Fruit fly (Drosophila melanogaster) whole organism, embryonic: Measurements from ENCODE around the gene TTLL1A.
A peak's percentile ranks its signal among the peaks of the same experiment; 100 is the strongest.

Experiments
- Asciz ChIP-seq: fragments of 200-800 bp; sonication (Bioruptor generic); optimal IDR thresholded peaks from 2 replicates; lab custom pipeline; 2017; ENCODE audit warnings: missing biosample characterization, mild to moderate bottlenecking, missing genetic modification characterization, missing genetic modification reagents
- Atf-2 ChIP-seq: fragments of 200-800 bp; sonication (Bioruptor generic); optimal IDR thresholded peaks from 2 replicates; lab custom pipeline; 2016; ENCODE audit warnings: missing biosample characterization, missing genetic modification characterization
- B-H2 ChIP-seq: fragments of 200-800 bp; sonication (Bioruptor generic); optimal IDR thresholded peaks from 2 replicates; lab custom pipeline; 2018; ENCODE audit warnings: missing biosample characterization, mild to moderate bottlenecking, missing genetic modification characterization
- BtbVII ChIP-seq: fragments of 200-800 bp; sonication (Bioruptor generic); optimal IDR thresholded peaks from 3 replicates; lab custom pipeline; 2017; ENCODE audit warnings: missing biosample characterization, mild to moderate bottlenecking, missing genetic modification characterization
- C15 ChIP-seq: fragments of 200-800 bp; sonication (Bioruptor generic); IDR thresholded peaks from 3 replicates; pipeline ENCODE4 v1.3.6; 2022; ENCODE audit warnings: missing biosample characterization, missing genetic modification characterization
- CG1024 ChIP-seq: fragments of 200-800 bp; sonication (Bioruptor generic); IDR thresholded peaks from 2 replicates; pipeline ENCODE4 v1.3.6; 2022; ENCODE audit warnings: missing biosample characterization, missing genetic modification characterization
- CG11695 ChIP-seq: fragments of 200-800 bp; sonication (Bioruptor generic); IDR thresholded peaks from 3 replicates; pipeline ENCODE4 v1.3.6; 2022; ENCODE audit warnings: missing biosample characterization, missing genetic modification characterization
- CG12071 ChIP-seq: fragments of 200-800 bp; sonication (Bioruptor generic); optimal IDR thresholded peaks from 3 replicates; lab custom pipeline; 2018; ENCODE audit warnings: missing biosample characterization, mild to moderate bottlenecking, missing genetic modification characterization
- CG12219 ChIP-seq: fragments of 200-800 bp; sonication (Bioruptor generic); optimal IDR thresholded peaks from 3 replicates; lab custom pipeline; 2018; ENCODE audit warnings: missing biosample characterization, mild to moderate bottlenecking, missing genetic modification characterization
- CG13894 ChIP-seq: fragments of 200-800 bp; sonication (Bioruptor generic); optimal IDR thresholded peaks from 3 replicates; lab custom pipeline; 2018; ENCODE audit warnings: missing biosample characterization, mild to moderate bottlenecking, missing genetic modification characterization, moderate library complexity
- CG15073 ChIP-seq: fragments of 200-800 bp; sonication (Bioruptor generic); optimal IDR thresholded peaks from 2 replicates; lab custom pipeline; 2016; ENCODE audit warnings: missing biosample characterization, missing genetic modification characterization
- CG1529 ChIP-seq: fragments of 200-800 bp; sonication (Bioruptor generic); optimal IDR thresholded peaks from 3 replicates; lab custom pipeline; 2018; ENCODE audit warnings: missing biosample characterization, missing genetic modification characterization
- CG16815 ChIP-seq: fragments of 200-800 bp; sonication (Bioruptor generic); optimal IDR thresholded peaks from 3 replicates; lab custom pipeline; 2017; ENCODE audit warnings: missing biosample characterization, mild to moderate bottlenecking, missing genetic modification characterization
- CG17186 ChIP-seq: fragments of 200-800 bp; sonication (Bioruptor generic); optimal IDR thresholded peaks from 3 replicates; lab custom pipeline; 2017; ENCODE audit warnings: missing biosample characterization, missing genetic modification reagents, missing genetic modification characterization
- CG17328 ChIP-seq: fragments of 200-800 bp; sonication (Bioruptor generic); IDR thresholded peaks from 2 replicates; pipeline ENCODE4 v1.3.6; 2022; ENCODE audit warnings: missing biosample characterization, missing genetic modification characterization
- CG17912 ChIP-seq: fragments of 200-800 bp; sonication (Bioruptor generic); optimal IDR thresholded peaks from 2 replicates; lab custom pipeline; 2018; ENCODE audit warnings: missing biosample characterization, mild to moderate bottlenecking, missing genetic modification characterization
- CG18011 ChIP-seq: fragments of 200-800 bp; sonication (Bioruptor generic); optimal IDR thresholded peaks from 2 replicates; lab custom pipeline; 2017; ENCODE audit warnings: missing biosample characterization, missing genetic modification characterization, mild to moderate bottlenecking, moderate library complexity, missing genotype
- CG2120 ChIP-seq: fragments of 200-800 bp; sonication (Bioruptor generic); optimal IDR thresholded peaks from 3 replicates; lab custom pipeline; 2016; ENCODE audit warnings: missing biosample characterization, missing genetic modification characterization
- CG30431 ChIP-seq: fragments of 200-800 bp; sonication (Bioruptor generic); optimal IDR thresholded peaks from 2 replicates; lab custom pipeline; 2017; ENCODE audit warnings: missing biosample characterization, missing genetic modification characterization
- CG31224 ChIP-seq: fragments of 200-800 bp; sonication (Bioruptor generic); IDR thresholded peaks from 2 replicates; pipeline ENCODE4 v1.3.6; 2022; ENCODE audit warnings: missing biosample characterization, missing genetic modification characterization
- CG4617 ChIP-seq: fragments of 200-800 bp; sonication (Bioruptor generic); optimal IDR thresholded peaks from 3 replicates; lab custom pipeline; 2016; ENCODE audit warnings: missing biosample characterization, missing genetic modification characterization, borderline replicate concordance
- CG6272 ChIP-seq: fragments of 200-800 bp; sonication (Bioruptor generic); IDR thresholded peaks from 2 replicates; pipeline ENCODE4 v1.3.6; 2022; ENCODE audit warnings: missing biosample characterization, missing genetic modification characterization
- CG9797 ChIP-seq: fragments of 200-800 bp; sonication (Bioruptor generic); optimal IDR thresholded peaks from 3 replicates; lab custom pipeline; 2018; ENCODE audit warnings: missing biosample characterization, mild to moderate bottlenecking, missing genetic modification characterization
- CHES-1-like ChIP-seq: fragments of 200-800 bp; sonication (Bioruptor generic); optimal IDR thresholded peaks from 2 replicates; lab custom pipeline; 2016; ENCODE audit warnings: missing biosample characterization, missing genetic modification characterization
- CrebB ChIP-seq: fragments of 200-800 bp; sonication (Bioruptor generic); optimal IDR thresholded peaks from 3 replicates; lab custom pipeline; 2018; ENCODE audit warnings: missing biosample characterization, mild to moderate bottlenecking, missing genetic modification characterization
- D ChIP-seq, 2 experiments: fragments of 200-800 bp in 1 of 2; fragments of >200 bp in 1 of 2; sonication (Bioruptor generic) in 1 of 2; optimal IDR thresholded peaks; 2 replicates in 1 of 2; 3 replicates in 1 of 2; lab custom pipeline; 2017; ENCODE audit warnings: mild to moderate bottlenecking in 1 of 2, missing biosample characterization in 1 of 2, missing genetic modification characterization in 1 of 2, missing genetic modification reagents in 1 of 2
- Fer1 ChIP-seq: fragments of 200-800 bp; sonication (Bioruptor generic); optimal IDR thresholded peaks from 2 replicates; lab custom pipeline; 2017; ENCODE audit warnings: missing biosample characterization, mild to moderate bottlenecking, missing genetic modification characterization
- HLH54F ChIP-seq: fragments of 200-800 bp; sonication (Bioruptor generic); optimal IDR thresholded peaks from 3 replicates; lab custom pipeline; 2016; ENCODE audit warnings: missing biosample characterization, missing genetic modification characterization
- Meics ChIP-seq: fragments of 200-800 bp; sonication (Bioruptor generic); optimal IDR thresholded peaks from 2 replicates; lab custom pipeline; 2017; ENCODE audit warnings: missing biosample characterization, mild to moderate bottlenecking, missing genetic modification characterization
- Optix ChIP-seq: fragments of 200-800 bp; sonication (Bioruptor generic); IDR thresholded peaks from 3 replicates; pipeline ENCODE4 v1.3.6; 2022; ENCODE audit warnings: missing biosample characterization, missing genetic modification characterization
- Spps ChIP-seq: fragments of 200-800 bp; sonication (Bioruptor generic); optimal IDR thresholded peaks from 2 replicates; lab custom pipeline; 2018; ENCODE audit warnings: missing biosample characterization, mild to moderate bottlenecking, missing genetic modification characterization
- Trl ChIP-seq, 3 experiments: fragments of >200 bp in 2 of 3; fragments of 200-800 bp in 1 of 3; sonication (Bioruptor generic) in 1 of 3; optimal IDR thresholded peaks; 2 replicates in 1 of 3; 3 replicates in 2 of 3; lab custom pipeline; 2016 to 2017; ENCODE audit warnings: missing biosample characterization in 1 of 3, missing genetic modification characterization in 1 of 3
- Vsx1 ChIP-seq: fragments of 200-800 bp; sonication (Bioruptor generic); optimal IDR thresholded peaks from 2 replicates; lab custom pipeline; 2017; ENCODE audit warnings: missing biosample characterization, mild to moderate bottlenecking, missing genetic modification characterization, missing genetic modification reagents
- ac ChIP-seq: fragments of 200-800 bp; sonication (Bioruptor generic); optimal IDR thresholded peaks from 3 replicates; lab custom pipeline; 2017; ENCODE audit warnings: missing biosample characterization, mild to moderate bottlenecking, missing genetic modification characterization
- amos ChIP-seq: fragments of 200-800 bp; sonication (Bioruptor generic); IDR thresholded peaks from 2 replicates; pipeline ENCODE4 v1.3.6; 2022; ENCODE audit warnings: missing biosample characterization, missing genetic modification characterization; ENCODE audit not compliant: partially characterized antibody
- cg ChIP-seq: fragments of 200-800 bp; sonication (Bioruptor generic); optimal IDR thresholded peaks from 3 replicates; lab custom pipeline; 2019; ENCODE audit warnings: missing biosample characterization, mild to moderate bottlenecking, missing genetic modification characterization, moderate library complexity
- dimm ChIP-seq: fragments of 200-800 bp; sonication (Bioruptor generic); IDR thresholded peaks from 2 replicates; pipeline ENCODE4 v1.3.6; 2022; ENCODE audit warnings: missing biosample characterization, missing genetic modification characterization
- emc ChIP-seq: fragments of 200-800 bp; sonication (Bioruptor generic); optimal IDR thresholded peaks from 2 replicates; lab custom pipeline; 2016; ENCODE audit warnings: missing biosample characterization, missing genetic modification characterization
- en ChIP-seq: fragments of 200-800 bp; sonication (Bioruptor generic); optimal IDR thresholded peaks from 2 replicates; lab custom pipeline; 2016; ENCODE audit warnings: missing biosample characterization, missing genetic modification characterization
- eve ChIP-seq, 2 experiments: fragments of >200 bp; optimal IDR thresholded peaks; 2 replicates each; lab custom pipeline; 2017; ENCODE audit warnings: missing biosample characterization in 2 of 2, missing genetic modification characterization in 2 of 2
- fd3F ChIP-seq: fragments of 200-800 bp; sonication (Bioruptor generic); optimal IDR thresholded peaks from 2 replicates; lab custom pipeline; 2018; ENCODE audit warnings: missing biosample characterization, mild to moderate bottlenecking, missing genetic modification characterization, moderate library complexity
- gfzf ChIP-seq: fragments of 200-800 bp; sonication (Bioruptor generic); optimal IDR thresholded peaks from 2 replicates; lab custom pipeline; 2016; ENCODE audit warnings: missing biosample characterization, mild to moderate bottlenecking, missing genetic modification characterization, moderate library complexity
- ind ChIP-seq: fragments of 200-800 bp; sonication (Bioruptor generic); optimal IDR thresholded peaks from 3 replicates; lab custom pipeline; 2016; ENCODE audit warnings: missing biosample characterization, missing genetic modification characterization
- kay ChIP-seq: fragments of 200-800 bp; sonication (Bioruptor generic); optimal IDR thresholded peaks from 2 replicates; lab custom pipeline; 2016; ENCODE audit warnings: missing biosample characterization, missing genetic modification characterization
- kni ChIP-seq: fragments of 200-800 bp; sonication (Bioruptor generic); optimal IDR thresholded peaks from 3 replicates; lab custom pipeline; 2017; ENCODE audit warnings: mild to moderate bottlenecking, missing biosample characterization, missing genetic modification reagents, missing genetic modification characterization
- org-1 ChIP-seq: fragments of 200-800 bp; sonication (Bioruptor generic); optimal IDR thresholded peaks from 2 replicates; lab custom pipeline; 2017; ENCODE audit warnings: missing biosample characterization, missing genetic modification characterization
- sc ChIP-seq, 3 experiments: fragments of >200 bp in 2 of 3; fragments of 200-800 bp in 1 of 3; sonication (Bioruptor generic) in 1 of 3; optimal IDR thresholded peaks; 2 replicates in 2 of 3; 3 replicates in 1 of 3; lab custom pipeline; 2017; ENCODE audit warnings: mild to moderate bottlenecking in 1 of 3, missing biosample characterization in 1 of 3, missing genetic modification characterization in 1 of 3, missing genetic modification reagents in 1 of 3
- tap ChIP-seq: fragments of 200-800 bp; optimal IDR thresholded peaks from 3 replicates; lab custom pipeline; 2019; ENCODE audit warnings: missing biosample characterization, mild to moderate bottlenecking, missing genetic modification characterization, moderate library complexity
- usp ChIP-seq: fragments of >200 bp; optimal IDR thresholded peaks from 2 replicates; lab custom pipeline; 2017; ENCODE audit warnings: missing biosample characterization, missing genetic modification characterization
- vvl ChIP-seq: fragments of 200-800 bp; sonication (Bioruptor generic); IDR thresholded peaks from 2 replicates; pipeline ENCODE4 v1.3.6; 2022; ENCODE audit warnings: missing biosample characterization, missing genetic modification characterization

The TTLL1A gene

DNA sequence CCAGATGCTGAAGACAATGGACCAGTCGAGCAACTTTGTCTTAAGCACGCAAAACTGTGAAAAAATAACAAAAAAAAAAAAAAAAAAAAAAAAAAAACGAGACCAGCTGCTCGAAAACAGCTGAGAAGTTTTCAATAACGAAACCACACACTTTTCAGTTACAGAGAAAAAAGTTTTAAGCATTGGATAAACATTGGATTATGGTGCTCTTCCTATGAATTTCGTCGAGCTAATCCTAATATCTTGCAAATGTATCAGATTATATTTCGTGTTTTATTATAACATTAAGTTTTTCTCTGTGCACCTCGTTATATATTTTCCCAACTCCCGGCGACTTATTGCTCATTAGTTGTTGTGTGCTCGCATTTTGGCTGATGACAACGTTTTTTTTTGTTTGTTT is 25.9 kb downstream of the TTLL1A start (continued):
- TF ChIP-seq B-H2 (GFP tag; lab: Kevin White, UChicago) (no peak), CG9797 (GFP tag; lab: Kevin White, UChicago) (no peak), Trl (optimal IDR thresholded peaks at IDR 0.05; lab: Kevin White, UChicago) (no peak), Trl (GFP tag; optimal IDR thresholded peaks at IDR 0.05; lab: Kevin White, UChicago) (peak; percentile 59), BtbVII (GFP tag; lab: Kevin White, UChicago) (no peak), C15 (GFP tag; lab: Robert Waterston, UW) (no peak), usp (GFP tag; lab: Kevin White, UChicago) (no peak), Fer1 (GFP tag; lab: Kevin White, UChicago) (peak; percentile 71), CHES-1-like (GFP tag; lab: Kevin White, UChicago) (no peak), CG1024 (GFP tag; lab: Robert Waterston, UW) (no peak), org-1 (GFP tag; lab: Kevin White, UChicago) (no peak), Atf-2 (GFP tag; lab: Kevin White, UChicago) (no peak), eve (GFP tag; optimal IDR thresholded peaks at IDR 0.05; lab: Kevin White, UChicago) (peak in 1 of 2 experiments; percentile 47), CG16815 (GFP tag; lab: Kevin White, UChicago) (no peak), emc (GFP tag; lab: Kevin White, UChicago) (no peak), CG12219 (GFP tag; lab: Kevin White, UChicago) (peak; percentile 24), CG2120 (GFP tag; lab: Kevin White, UChicago) (peak; percentile 59), kay (GFP tag; lab: Kevin White, UChicago) (no peak), CG17328 (GFP tag; lab: Robert Waterston, UW) (peak; percentile 56), Meics (GFP tag; lab: Kevin White, UChicago) (peak; percentile 58), ind (GFP tag; lab: Kevin White, UChicago) (peak; percentile 54), amos (GFP tag; lab: Robert Waterston, UW) (no peak), CrebB (tag; lab: Kevin White, UChicago) (no peak), D (optimal IDR thresholded peaks at IDR 0.05; lab: Kevin White, UChicago) (no peak), D (GFP tag; optimal IDR thresholded peaks at IDR 0.05; lab: Kevin White, UChicago) (no peak), CG6272 (GFP tag; lab: Robert Waterston, UW) (peak; percentile 37; the same call in 1 of the 2 replicates), CG17912 (GFP tag; lab: Kevin White, UChicago) (no peak), CG31224 (GFP tag; lab: Robert Waterston, UW) (0 out of 2 replicates have a peak, but pooled peaks have one; percentile 20), Optix (no peak), Vsx1 (GFP tag; lab: Kevin White, UChicago) (no peak), gfzf (GFP tag; lab: Kevin White, UChicago) (no peak), kni (GFP tag; lab: Kevin White, UChicago) (no peak), fd3F (GFP tag; lab: Kevin White, UChicago) (peak; percentile 10), ac (GFP tag; lab: Kevin White, UChicago) (no peak), cg (GFP tag; lab: Kevin White, UChicago) (no peak), HLH54F (peak; percentile 34), vvl (peak; percentile 72), CG11695 (GFP tag; lab: Robert Waterston, UW) (peak; percentile 72; the same call in 2 of the 3 replicates), tap (tag; lab: Kevin White, UChicago) (peak; percentile 29), Spps (tag; lab: Kevin White, UChicago) (no peak), CG18011 (GFP tag; lab: Kevin White, UChicago) (no peak), CG13894 (tag; lab: Kevin White, UChicago) (peak; percentile 36), CG1529 (GFP tag; lab: Kevin White, UChicago) (no peak), CG12071 (GFP tag; lab: Kevin White, UChicago) (peak; percentile 18), sc (optimal IDR thresholded peaks at IDR 0.05; lab: Kevin White, UChicago) (no peak), sc (GFP tag; optimal IDR thresholded peaks at IDR 0.05; lab: Kevin White, UChicago) (no peak), dimm (GFP tag; lab: Robert Waterston, UW) (no peak), CG30431 (GFP tag; lab: Kevin White, UChicago) (no peak), CG4617 (no peak), en (GFP tag; lab: Kevin White, UChicago) (peak; percentile 37), CG17186 (no peak), Asciz (GFP tag; lab: Kevin White, UChicago) (peak; percentile 47), CG15073 (no peak)
